Fruit fly (Drosophila melanogaster) whole organism, embryonic: Measurements from ENCODE around the gene sunn.

Experiments used
- Antp ChIP-seq: fragments of 200-800 bp; sonication (Bioruptor generic); optimal IDR thresholded peaks from 3 replicates; lab custom pipeline; 2016; ENCODE audit warnings: missing biosample characterization, missing genetic modification characterization
- B-H1 ChIP-seq: fragments of 200-800 bp; sonication (Bioruptor generic); IDR thresholded peaks from 3 replicates; pipeline ENCODE4 v1.3.6; 2022; ENCODE audit warnings: missing biosample characterization, missing genetic modification characterization
- CG10462 ChIP-seq: fragments of 200-800 bp; sonication (Bioruptor generic); optimal IDR thresholded peaks from 2 replicates; lab custom pipeline; 2016; ENCODE audit warnings: missing biosample characterization, missing genetic modification characterization
- CG11560 ChIP-seq: fragments of 200-800 bp; sonication (Bioruptor generic); IDR thresholded peaks from 3 replicates; pipeline ENCODE4 v1.3.6; 2022; ENCODE audit warnings: missing biosample characterization, missing genetic modification characterization
- CG11695 ChIP-seq: fragments of 200-800 bp; sonication (Bioruptor generic); IDR thresholded peaks from 3 replicates; pipeline ENCODE4 v1.3.6; 2022; ENCODE audit warnings: missing biosample characterization, missing genetic modification characterization
- CG12299 ChIP-seq: fragments of 200-800 bp; sonication (Bioruptor generic); optimal IDR thresholded peaks from 2 replicates; lab custom pipeline; 2018; ENCODE audit warnings: missing biosample characterization, mild to moderate bottlenecking, missing genetic modification characterization
- CG13123 ChIP-seq: fragments of 200-800 bp; sonication (Bioruptor generic); optimal IDR thresholded peaks from 2 replicates; lab custom pipeline; 2016; ENCODE audit warnings: missing biosample characterization, missing genetic modification characterization
- CG16863 ChIP-seq: fragments of 200-800 bp; sonication (Bioruptor generic); optimal IDR thresholded peaks from 3 replicates; lab custom pipeline; 2016; ENCODE audit warnings: missing biosample characterization, missing genetic modification characterization
- CG17612 ChIP-seq: fragments of 200-800 bp; sonication (Bioruptor generic); IDR thresholded peaks from 2 replicates; pipeline ENCODE4 v1.3.6; 2022; ENCODE audit warnings: missing biosample characterization, missing genetic modification characterization
- CG4328 ChIP-seq: fragments of 200-800 bp; sonication (Bioruptor generic); optimal IDR thresholded peaks from 3 replicates; lab custom pipeline; 2017; ENCODE audit warnings: missing biosample characterization, missing genetic modification reagents, missing genetic modification characterization
- CG6272 ChIP-seq: fragments of 200-800 bp; sonication (Bioruptor generic); IDR thresholded peaks from 2 replicates; pipeline ENCODE4 v1.3.6; 2022; ENCODE audit warnings: missing biosample characterization, missing genetic modification characterization
- CG7357 ChIP-seq: fragments of 200-800 bp; sonication (Bioruptor generic); IDR thresholded peaks from 3 replicates; pipeline ENCODE4 v1.3.6; 2022; ENCODE audit warnings: missing biosample characterization, missing genetic modification characterization
- CG7745 ChIP-seq: fragments of 200-800 bp; sonication (Bioruptor generic); optimal IDR thresholded peaks from 2 replicates; lab custom pipeline; 2018; ENCODE audit warnings: missing biosample characterization, mild to moderate bottlenecking, missing genetic modification characterization, moderate library complexity
- CG8924 ChIP-seq: fragments of 200-800 bp; optimal IDR thresholded peaks from 3 replicates; lab custom pipeline; 2019; ENCODE audit warnings: missing biosample characterization, mild to moderate bottlenecking, missing genetic modification characterization, moderate library complexity
- CG9727 ChIP-seq: fragments of 200-800 bp; sonication (Bioruptor generic); optimal IDR thresholded peaks from 3 replicates; lab custom pipeline; 2017; ENCODE audit warnings: missing biosample characterization, mild to moderate bottlenecking, missing genetic modification characterization
- CG9817 ChIP-seq: fragments of 200-800 bp; sonication (Bioruptor generic); optimal IDR thresholded peaks from 2 replicates; lab custom pipeline; 2018; ENCODE audit warnings: missing biosample characterization, mild to moderate bottlenecking, missing genetic modification characterization, moderate library complexity
- CG9876 ChIP-seq: fragments of 200-800 bp; sonication (Bioruptor generic); optimal IDR thresholded peaks from 2 replicates; lab custom pipeline; 2016; ENCODE audit warnings: missing biosample characterization, missing genetic modification characterization
- Chrac-16 ChIP-seq: fragments of 200-800 bp; sonication (Bioruptor generic); optimal IDR thresholded peaks from 3 replicates; lab custom pipeline; 2016; ENCODE audit warnings: missing biosample characterization, missing genetic modification characterization
- CoRest ChIP-seq: fragments of 200-800 bp; sonication (Bioruptor generic); optimal IDR thresholded peaks from 3 replicates; lab custom pipeline; 2018; ENCODE audit warnings: missing biosample characterization, mild to moderate bottlenecking, missing genetic modification characterization, moderate library complexity
- Dad ChIP-seq: fragments of 200-800 bp; sonication (Bioruptor generic); optimal IDR thresholded peaks from 3 replicates; lab custom pipeline; 2016; ENCODE audit warnings: missing biosample characterization, missing genetic modification characterization
- Dfd ChIP-seq, 2 experiments: fragments of >200 bp; optimal IDR thresholded peaks; 2 replicates each; lab custom pipeline; 2017; ENCODE audit warnings: missing biosample characterization in 2 of 2, missing genetic modification characterization in 2 of 2
- ERR ChIP-seq: fragments of 200-800 bp; sonication (Bioruptor generic); optimal IDR thresholded peaks from 2 replicates; lab custom pipeline; 2016; ENCODE audit warnings: missing biosample characterization, missing genetic modification characterization
- Eip74EF ChIP-seq, 2 experiments: fragments of 200-800 bp in 1 of 2; fragments of >200 bp in 1 of 2; sonication (Bioruptor generic) in 1 of 2; optimal IDR thresholded peaks; 2 replicates each; lab custom pipeline; 2017 to 2019; ENCODE audit warnings: missing biosample characterization in 2 of 2, missing genetic modification characterization in 2 of 2, mild to moderate bottlenecking in 1 of 2, moderate library complexity in 1 of 2
- Gug ChIP-seq: fragments of 200-800 bp; sonication (Bioruptor generic); IDR thresholded peaks from 4 replicates; pipeline ENCODE4 v1.3.6; 2022; ENCODE audit warnings: missing biosample characterization, missing genetic modification characterization
- Hr3 ChIP-seq: fragments of 200-800 bp; sonication (Bioruptor generic); optimal IDR thresholded peaks from 3 replicates; lab custom pipeline; 2016; ENCODE audit warnings: missing biosample characterization, missing genetic modification characterization
- Hsf ChIP-seq: fragments of 200-800 bp; sonication (Bioruptor generic); optimal IDR thresholded peaks from 3 replicates; lab custom pipeline; 2016; ENCODE audit warnings: missing biosample characterization, missing genetic modification characterization
- Kr ChIP-seq: fragments of 200-800 bp; sonication (Bioruptor generic); optimal IDR thresholded peaks from 2 replicates; lab custom pipeline; 2017; ENCODE audit warnings: missing biosample characterization, mild to moderate bottlenecking, missing genetic modification characterization
- Lhr ChIP-seq: fragments of 200-800 bp; sonication (Bioruptor generic); optimal IDR thresholded peaks from 3 replicates; lab custom pipeline; 2017; ENCODE audit warnings: mild to moderate bottlenecking, missing biosample characterization, missing genetic modification reagents, missing genetic modification characterization
- Med ChIP-seq: fragments of 200-800 bp; sonication (Bioruptor generic); peaks from one replicate; lab custom pipeline; 2016; ENCODE audit warnings: missing biosample characterization, missing genetic modification characterization, mild to moderate bottlenecking, inconsistent platforms, moderate library complexity
- Oaz ChIP-seq: fragments of 200-800 bp; sonication (Bioruptor generic); IDR thresholded peaks from 2 replicates; pipeline ENCODE4 v1.3.6; 2022; ENCODE audit warnings: missing biosample characterization, missing genetic modification characterization
- Six4 ChIP-seq: fragments of 200-800 bp; sonication (Bioruptor generic); optimal IDR thresholded peaks from 2 replicates; lab custom pipeline; 2016; ENCODE audit warnings: missing biosample characterization, missing genetic modification characterization
- Sox100B ChIP-seq: fragments of 200-800 bp; sonication (Bioruptor generic); optimal IDR thresholded peaks from 3 replicates; lab custom pipeline; 2018; ENCODE audit warnings: missing biosample characterization, mild to moderate bottlenecking, missing genetic modification characterization
- br ChIP-seq: fragments of >200 bp; optimal IDR thresholded peaks from 2 replicates; lab custom pipeline; 2017
- btn ChIP-seq: fragments of 200-800 bp; sonication (Bioruptor generic); optimal IDR thresholded peaks from 2 replicates; lab custom pipeline; 2016; ENCODE audit warnings: missing biosample characterization, missing genetic modification characterization
- cg ChIP-seq: fragments of 200-800 bp; sonication (Bioruptor generic); optimal IDR thresholded peaks from 3 replicates; lab custom pipeline; 2019; ENCODE audit warnings: missing biosample characterization, mild to moderate bottlenecking, missing genetic modification characterization, moderate library complexity
- fd3F ChIP-seq: fragments of 200-800 bp; sonication (Bioruptor generic); optimal IDR thresholded peaks from 2 replicates; lab custom pipeline; 2018; ENCODE audit warnings: missing biosample characterization, mild to moderate bottlenecking, missing genetic modification characterization, moderate library complexity
- fd64A ChIP-seq: fragments of 200-800 bp; sonication (Bioruptor generic); optimal IDR thresholded peaks from 3 replicates; lab custom pipeline; 2018; ENCODE audit warnings: missing biosample characterization, mild to moderate bottlenecking, missing genetic modification characterization
- ham ChIP-seq: fragments of 200-800 bp; sonication (Bioruptor generic); IDR thresholded peaks from 2 replicates; pipeline ENCODE4 v1.3.6; 2022; ENCODE audit warnings: missing biosample characterization, missing genetic modification characterization
- jumu ChIP-seq: fragments of 200-800 bp; sonication (Bioruptor generic); optimal IDR thresholded peaks from 3 replicates; lab custom pipeline; 2016; ENCODE audit warnings: missing biosample characterization, missing genetic modification characterization
- knrl ChIP-seq: fragments of 200-800 bp; sonication (Bioruptor generic); IDR thresholded peaks from 3 replicates; pipeline ENCODE4 v1.3.6; 2022; ENCODE audit warnings: missing biosample characterization, missing genetic modification characterization; ENCODE audit not compliant: partially characterized antibody
- mam ChIP-seq: fragments of 200-800 bp; sonication (Bioruptor generic); optimal IDR thresholded peaks from 3 replicates; lab custom pipeline; 2016; ENCODE audit warnings: missing biosample characterization, missing genetic modification characterization
- nerfin-1 ChIP-seq: fragments of 200-800 bp; sonication (Bioruptor generic); optimal IDR thresholded peaks from 3 replicates; lab custom pipeline; 2019; ENCODE audit warnings: missing biosample characterization, mild to moderate bottlenecking, missing genetic modification characterization, moderate library complexity
- nom ChIP-seq: fragments of 200-800 bp; sonication (Bioruptor generic); optimal IDR thresholded peaks from 2 replicates; lab custom pipeline; 2017; ENCODE audit warnings: missing biosample characterization, missing genetic modification characterization, mild to moderate bottlenecking, moderate library complexity, missing genetic modification reagents
- pita ChIP-seq: fragments of 200-800 bp; sonication (Bioruptor generic); optimal IDR thresholded peaks from 2 replicates; lab custom pipeline; 2017; ENCODE audit warnings: missing biosample characterization, mild to moderate bottlenecking, missing genetic modification characterization
- pnt ChIP-seq: fragments of 200-800 bp; sonication (Bioruptor generic); optimal IDR thresholded peaks from 3 replicates; lab custom pipeline; 2016; ENCODE audit warnings: missing biosample characterization, missing genetic modification characterization
- pzg ChIP-seq: fragments of 200-800 bp; sonication (Bioruptor generic); optimal IDR thresholded peaks from 3 replicates; lab custom pipeline; 2018; ENCODE audit warnings: missing biosample characterization, mild to moderate bottlenecking, missing genetic modification characterization, moderate library complexity
- tin ChIP-seq: fragments of 200-800 bp; sonication (Bioruptor generic); optimal IDR thresholded peaks from 3 replicates; lab custom pipeline; 2016; ENCODE audit warnings: missing biosample characterization, missing genetic modification characterization
- tna ChIP-seq: fragments of 200-800 bp; sonication (Bioruptor generic); IDR thresholded peaks from 2 replicates; pipeline ENCODE4 v1.3.6; 2022; ENCODE audit warnings: missing biosample characterization, missing genetic modification characterization; ENCODE audit not compliant: partially characterized antibody
- trem ChIP-seq: fragments of 200-800 bp; optimal IDR thresholded peaks from 3 replicates; lab custom pipeline; 2019; ENCODE audit warnings: missing biosample characterization, mild to moderate bottlenecking, missing genetic modification characterization, moderate library complexity
- wek ChIP-seq: fragments of 200-800 bp; sonication (Bioruptor generic); optimal IDR thresholded peaks from 3 replicates; lab custom pipeline; 2018; ENCODE audit warnings: missing biosample characterization, mild to moderate bottlenecking, missing genetic modification characterization, moderate library complexity
- zfh1 ChIP-seq: fragments of 200-800 bp; sonication (Bioruptor generic); IDR thresholded peaks from 3 replicates; pipeline ENCODE4 v1.3.6; 2022; ENCODE audit warnings: missing biosample characterization, missing genetic modification characterization

sunn gene

dm6 chr3L:11680298-11680697, 47.9 kb upstream of the sunn start, which contains the start of gene CG32085 (continued):
- peak; percentile 60; the same call in 1 of the 2 replicates for TF ChIP-seq CG6272 (GFP tag; lab: Robert Waterston, UW)
- no peak for TF ChIP-seq ham (GFP tag; lab: Robert Waterston, UW)
- TF ChIP-seq Sox100B (GFP tag; lab: Kevin White, UChicago): no peak
- TF ChIP-seq zfh1 (GFP tag; lab: Robert Waterston, UW): peak; percentile 67; the same call in 2 of the 3 replicates
- no peak for TF ChIP-seq wek (GFP tag; lab: Kevin White, UChicago)
- TF ChIP-seq CG17612 (GFP tag; lab: Robert Waterston, UW): 0 out of 2 replicates have a peak, but pooled peaks have one; percentile 43
- TF ChIP-seq CoRest (tag; lab: Kevin White, UChicago): peak; percentile 21
- no peak for TF ChIP-seq CG11560 (tag; lab: Robert Waterston, UW)
- peak; percentile 95 for TF ChIP-seq Med (GFP tag; lab: Kevin White, UChicago)
- no peak for TF ChIP-seq cg (GFP tag; lab: Kevin White, UChicago)
- peak; percentile 84 for TF ChIP-seq Antp (GFP tag; lab: Kevin White, UChicago)
- peak; percentile 68 for TF ChIP-seq jumu (GFP tag; lab: Kevin White, UChicago)
- TF ChIP-seq CG4328: peak; percentile 4
- TF ChIP-seq CG9727 (GFP tag; lab: Kevin White, UChicago): no peak
- TF ChIP-seq Dad (GFP tag; lab: Kevin White, UChicago): peak; percentile 21
- TF ChIP-seq CG7357 (GFP tag; lab: Robert Waterston, UW): 0 out of 3 replicates have a peak, but pooled peaks have one; percentile 43
- no peak for TF ChIP-seq Eip74EF (GFP tag; optimal IDR thresholded peaks at IDR 0.05; lab: Kevin White, UChicago)
- no peak for TF ChIP-seq CG12299
- TF ChIP-seq tin (GFP tag; lab: Kevin White, UChicago): peak; percentile 71
- no peak for TF ChIP-seq CG13123
- TF ChIP-seq Hr3 (GFP tag; lab: Kevin White, UChicago): no peak
- TF ChIP-seq nerfin-1 (tag; lab: Kevin White, UChicago): peak; percentile 25
- TF ChIP-seq CG8924 (tag; lab: Kevin White, UChicago): peak; percentile 35
- peak; percentile 28 for TF ChIP-seq ERR (GFP tag; lab: Kevin White, UChicago)
- no peak for TF ChIP-seq fd64A
- no peak for TF ChIP-seq fd3F (GFP tag; lab: Kevin White, UChicago)
- peak; percentile 46 for TF ChIP-seq Hsf
- TF ChIP-seq pzg (GFP tag; lab: Kevin White, UChicago): peak; percentile 26
- TF ChIP-seq CG9876 (GFP tag; lab: Kevin White, UChicago): peak; percentile 28
- no peak for TF ChIP-seq knrl (GFP tag; lab: Robert Waterston, UW)
- no peak for TF ChIP-seq CG7745 (tag; lab: Kevin White, UChicago)
- TF ChIP-seq tna (GFP tag; lab: Robert Waterston, UW): no peak
- no peak for TF ChIP-seq CG10462 (GFP tag; lab: Kevin White, UChicago)
- TF ChIP-seq Chrac-16 (GFP tag; lab: Kevin White, UChicago): no peak
- TF ChIP-seq CG16863 (GFP tag; lab: Kevin White, UChicago): peak; percentile 52
- TF ChIP-seq CG11695 (GFP tag; lab: Robert Waterston, UW): peak; percentile 48; the same call in 1 of the 3 replicates
- no peak for TF ChIP-seq pita
- no peak for TF ChIP-seq trem (tag; lab: Kevin White, UChicago)
- no peak for TF ChIP-seq br (lab: Kevin White, UChicago)
- no peak for TF ChIP-seq Lhr (GFP tag; lab: Kevin White, UChicago)
- TF ChIP-seq Kr: no peak
- peak; percentile 80 for TF ChIP-seq mam (GFP tag; lab: Kevin White, UChicago)
- TF ChIP-seq pnt (GFP tag; lab: Kevin White, UChicago): peak; percentile 40
- 0 out of 2 replicates have a peak, but pooled peaks have one; percentile 16 for TF ChIP-seq Oaz (GFP tag; lab: Robert Waterston, UW)
- TF ChIP-seq Gug (GFP tag; lab: Robert Waterston, UW): peak; percentile 90
- peak; percentile 49; the same call in 2 of the 3 replicates for TF ChIP-seq B-H1 (GFP tag; lab: Robert Waterston, UW)
- TF ChIP-seq nom (GFP tag; lab: Kevin White, UChicago): no peak
- peak; percentile 25 for TF ChIP-seq Six4 (GFP tag; lab: Kevin White, UChicago)
- no peak for TF ChIP-seq Dfd (GFP tag; optimal IDR thresholded peaks at IDR 0.05; lab: Kevin White, UChicago)
- TF ChIP-seq CG9817 (tag; lab: Kevin White, UChicago): peak; percentile 32
- no peak for TF ChIP-seq btn (GFP tag; lab: Kevin White, UChicago)
